Fruit fly (Drosophila melanogaster) whole organism, embryonic: ENCODE measurements around the gene Cyp4d20.
A peak's percentile ranks its signal among the peaks of the same experiment; 100 is the strongest.

Source experiments
- Atf3 ChIP-seq: fragments of 200-800 bp; sonication (Bioruptor generic); optimal IDR thresholded peaks from 3 replicates; lab custom pipeline; 2016; ENCODE audit warnings: missing biosample characterization, missing genetic modification characterization
- Atf6 ChIP-seq: fragments of 200-800 bp; sonication (Bioruptor generic); IDR thresholded peaks from 2 replicates; pipeline ENCODE4 v1.3.6; 2022; ENCODE audit warnings: missing biosample characterization, missing genetic modification characterization
- Bdp1 ChIP-seq: fragments of 200-800 bp; sonication (Bioruptor generic); optimal IDR thresholded peaks from 3 replicates; lab custom pipeline; 2016; ENCODE audit warnings: missing biosample characterization, missing genetic modification characterization
- CG10274 ChIP-seq: fragments of 200-800 bp; sonication (Bioruptor generic); optimal IDR thresholded peaks from 3 replicates; lab custom pipeline; 2017; ENCODE audit warnings: missing biosample characterization, mild to moderate bottlenecking, missing genetic modification characterization
- CG11723 ChIP-seq: fragments of 200-800 bp; sonication (Bioruptor generic); optimal IDR thresholded peaks from 2 replicates; lab custom pipeline; 2017; ENCODE audit warnings: missing biosample characterization, mild to moderate bottlenecking, missing genetic modification characterization
- CG12236 ChIP-seq: fragments of 200-800 bp; sonication (Bioruptor generic); optimal IDR thresholded peaks from 2 replicates; lab custom pipeline; 2016; ENCODE audit warnings: missing biosample characterization, missing genetic modification characterization
- CG12769 ChIP-seq: fragments of 200-800 bp; sonication (Bioruptor generic); optimal IDR thresholded peaks from 2 replicates; lab custom pipeline; 2019; ENCODE audit warnings: missing biosample characterization, mild to moderate bottlenecking, missing genetic modification characterization, moderate library complexity
- CG13123 ChIP-seq: fragments of 200-800 bp; sonication (Bioruptor generic); optimal IDR thresholded peaks from 2 replicates; lab custom pipeline; 2016; ENCODE audit warnings: missing biosample characterization, missing genetic modification characterization
- CG17361 ChIP-seq: fragments of 200-800 bp; sonication (Bioruptor generic); IDR thresholded peaks from 3 replicates; pipeline ENCODE4 v1.3.6; 2022; ENCODE audit warnings: missing biosample characterization, missing genetic modification characterization
- CG2116 ChIP-seq: fragments of 200-800 bp; sonication (Bioruptor generic); optimal IDR thresholded peaks from 3 replicates; lab custom pipeline; 2018; ENCODE audit warnings: missing biosample characterization, mild to moderate bottlenecking, missing genetic modification characterization
- CG2199 ChIP-seq: fragments of 200-800 bp; sonication (Bioruptor generic); IDR thresholded peaks from 3 replicates; pipeline ENCODE4 v1.3.6; 2022; ENCODE audit warnings: missing biosample characterization, missing genetic modification characterization
- CG31224 ChIP-seq: fragments of 200-800 bp; sonication (Bioruptor generic); IDR thresholded peaks from 2 replicates; pipeline ENCODE4 v1.3.6; 2022; ENCODE audit warnings: missing biosample characterization, missing genetic modification characterization
- CG34224 ChIP-seq: fragments of 200-800 bp; sonication (Bioruptor generic); IDR thresholded peaks from 3 replicates; pipeline ENCODE4 v1.3.6; 2022; ENCODE audit warnings: missing biosample characterization, missing genetic modification characterization; ENCODE audit not compliant: partially characterized antibody
- CG34376 ChIP-seq: fragments of 200-800 bp; sonication (Bioruptor generic); optimal IDR thresholded peaks from 2 replicates; lab custom pipeline; 2018; ENCODE audit warnings: missing biosample characterization, mild to moderate bottlenecking, missing genetic modification characterization
- CG43689 ChIP-seq: fragments of 200-800 bp; sonication (Bioruptor generic); IDR thresholded peaks from 2 replicates; pipeline ENCODE4 v1.3.6; 2022; ENCODE audit warnings: missing biosample characterization, missing genetic modification characterization
- CG4424 ChIP-seq: fragments of 200-800 bp; sonication (Bioruptor generic); optimal IDR thresholded peaks from 3 replicates; lab custom pipeline; 2016; ENCODE audit warnings: missing biosample characterization, missing genetic modification characterization
- CG6683 ChIP-seq: fragments of 200-800 bp; sonication (Bioruptor generic); optimal IDR thresholded peaks from 2 replicates; lab custom pipeline; 2017; ENCODE audit warnings: missing biosample characterization, mild to moderate bottlenecking, missing genetic modification characterization, missing genetic modification reagents
- CG6813 ChIP-seq: fragments of 200-800 bp; sonication (Bioruptor generic); optimal IDR thresholded peaks from 2 replicates; lab custom pipeline; 2017; ENCODE audit warnings: missing biosample characterization, missing genetic modification characterization, mild to moderate bottlenecking, moderate library complexity, missing genetic modification reagents
- CG7372 ChIP-seq: fragments of 200-800 bp; sonication (Bioruptor generic); IDR thresholded peaks from 2 replicates; pipeline ENCODE4 v1.3.6; 2022; ENCODE audit warnings: missing biosample characterization, missing genetic modification characterization
- CG9932 ChIP-seq: fragments of 200-800 bp; sonication (Bioruptor generic); IDR thresholded peaks from 2 replicates; pipeline ENCODE4 v1.3.6; 2022; ENCODE audit warnings: missing biosample characterization, missing genetic modification characterization
- GATAe ChIP-seq: fragments of 200-800 bp; sonication (Bioruptor generic); conservative IDR thresholded peaks from 2 replicates; pipeline ENCODE4 v1.3.6; 2022; ENCODE audit warnings: missing biosample characterization, missing genetic modification characterization
- HLH4C ChIP-seq: fragments of 200-800 bp; sonication (Bioruptor generic); IDR thresholded peaks from 3 replicates; pipeline ENCODE4 v1.3.6; 2022; ENCODE audit warnings: missing biosample characterization, missing genetic modification characterization; ENCODE audit not compliant: partially characterized antibody
- Med ChIP-seq: fragments of 200-800 bp; sonication (Bioruptor generic); peaks from one replicate; lab custom pipeline; 2016; ENCODE audit warnings: missing biosample characterization, missing genetic modification characterization, mild to moderate bottlenecking, inconsistent platforms, moderate library complexity
- NC2α ChIP-seq: fragments of 200-800 bp; sonication (Bioruptor generic); optimal IDR thresholded peaks from 2 replicates; lab custom pipeline; 2016; ENCODE audit warnings: missing biosample characterization, missing genetic modification characterization
- Scr ChIP-seq: fragments of 200-800 bp; sonication (Bioruptor generic); IDR thresholded peaks from 2 replicates; pipeline ENCODE4 v1.3.6; 2022; ENCODE audit warnings: missing biosample characterization, missing genetic modification characterization; ENCODE audit not compliant: partially characterized antibody
- Side ChIP-seq: fragments of 200-800 bp; sonication (Bioruptor generic); optimal IDR thresholded peaks from 2 replicates; lab custom pipeline; 2016; ENCODE audit warnings: missing biosample characterization, missing genetic modification characterization
- Stat92E ChIP-seq, 3 experiments: fragments of >200 bp in 2 of 3; fragments of 200-800 bp in 1 of 3; sonication (Bioruptor generic) in 1 of 3; optimal IDR thresholded peaks; 2 replicates each; lab custom pipeline; 2017 to 2019; ENCODE audit warnings: missing biosample characterization in 3 of 3, missing genetic modification characterization in 3 of 3, mild to moderate bottlenecking in 1 of 3, moderate library complexity in 1 of 3
- abd-A ChIP-seq: fragments of 200-800 bp; sonication (Bioruptor generic); optimal IDR thresholded peaks from 3 replicates; lab custom pipeline; 2019; ENCODE audit warnings: missing biosample characterization, mild to moderate bottlenecking, missing genetic modification characterization, moderate library complexity
- ara ChIP-seq: fragments of 200-800 bp; sonication (Bioruptor generic); IDR thresholded peaks from 2 replicates; pipeline ENCODE4 v1.3.6; 2022; ENCODE audit warnings: missing biosample characterization, missing genetic modification characterization
- ash1 ChIP-seq: fragments of 200-800 bp; sonication (Bioruptor generic); optimal IDR thresholded peaks from 2 replicates; lab custom pipeline; 2018; ENCODE audit warnings: missing biosample characterization, mild to moderate bottlenecking, missing genetic modification characterization
- cad ChIP-seq: fragments of >200 bp; optimal IDR thresholded peaks from 2 replicates; lab custom pipeline; 2017; ENCODE audit warnings: missing biosample characterization, missing genetic modification characterization
- disco-r ChIP-seq: fragments of 200-800 bp; sonication (Bioruptor generic); optimal IDR thresholded peaks from 2 replicates; lab custom pipeline; 2016; ENCODE audit warnings: missing biosample characterization, missing genetic modification characterization
- ems ChIP-seq: fragments of 200-800 bp; sonication (Bioruptor generic); optimal IDR thresholded peaks from 3 replicates; lab custom pipeline; 2016; ENCODE audit warnings: missing biosample characterization, missing genetic modification characterization
- eve ChIP-seq, 2 experiments: fragments of >200 bp; optimal IDR thresholded peaks; 2 replicates each; lab custom pipeline; 2017; ENCODE audit warnings: missing biosample characterization in 2 of 2, missing genetic modification characterization in 2 of 2
- exex ChIP-seq: fragments of 200-800 bp; sonication (Bioruptor generic); optimal IDR thresholded peaks from 4 replicates; lab custom pipeline; 2018; ENCODE audit warnings: missing biosample characterization, mild to moderate bottlenecking, missing genetic modification characterization, moderate library complexity
- grn ChIP-seq: fragments of 200-800 bp; sonication (Bioruptor generic); optimal IDR thresholded peaks from 3 replicates; lab custom pipeline; 2017; ENCODE audit warnings: missing biosample characterization, missing genetic modification characterization
- her ChIP-seq: fragments of 200-800 bp; sonication (Bioruptor generic); optimal IDR thresholded peaks from 2 replicates; lab custom pipeline; 2016; ENCODE audit warnings: missing biosample characterization, missing genetic modification characterization
- mirr ChIP-seq: fragments of 200-800 bp; sonication (Bioruptor generic); optimal IDR thresholded peaks from 3 replicates; lab custom pipeline; 2018; ENCODE audit warnings: missing biosample characterization, mild to moderate bottlenecking, missing genetic modification characterization
- nau ChIP-seq: fragments of 200-800 bp; sonication (Bioruptor generic); optimal IDR thresholded peaks from 3 replicates; lab custom pipeline; 2017; ENCODE audit warnings: missing biosample characterization, mild to moderate bottlenecking, missing genetic modification characterization, missing genetic modification reagents
- pho ChIP-seq: fragments of 200-800 bp; sonication (Bioruptor generic); optimal IDR thresholded peaks from 2 replicates; lab custom pipeline; 2016; ENCODE audit warnings: missing biosample characterization, missing genetic modification characterization
- sd ChIP-seq: fragments of 200-800 bp; sonication (Bioruptor generic); optimal IDR thresholded peaks from 3 replicates; lab custom pipeline; 2018; ENCODE audit warnings: missing biosample characterization, mild to moderate bottlenecking, missing genetic modification characterization, moderate library complexity
- sna ChIP-seq: fragments of 200-800 bp; sonication (Bioruptor generic); IDR thresholded peaks from 2 replicates; pipeline ENCODE4 v1.3.6; 2022; ENCODE audit warnings: missing biosample characterization, missing genetic modification characterization; ENCODE audit not compliant: partially characterized antibody
- sr ChIP-seq: fragments of 200-800 bp; sonication (Bioruptor generic); IDR thresholded peaks from 3 replicates; pipeline ENCODE4 v1.3.6; 2022; ENCODE audit warnings: missing biosample characterization, missing genetic modification characterization
- ssp ChIP-seq: fragments of 200-800 bp; sonication (Bioruptor generic); IDR thresholded peaks from 2 replicates; pipeline ENCODE4 v1.3.6; 2022; ENCODE audit warnings: missing biosample characterization, missing genetic modification characterization
- zfh1 ChIP-seq: fragments of 200-800 bp; sonication (Bioruptor generic); IDR thresholded peaks from 3 replicates; pipeline ENCODE4 v1.3.6; 2022; ENCODE audit warnings: missing biosample characterization, missing genetic modification characterization

The Cyp4d20 gene

DNA sequence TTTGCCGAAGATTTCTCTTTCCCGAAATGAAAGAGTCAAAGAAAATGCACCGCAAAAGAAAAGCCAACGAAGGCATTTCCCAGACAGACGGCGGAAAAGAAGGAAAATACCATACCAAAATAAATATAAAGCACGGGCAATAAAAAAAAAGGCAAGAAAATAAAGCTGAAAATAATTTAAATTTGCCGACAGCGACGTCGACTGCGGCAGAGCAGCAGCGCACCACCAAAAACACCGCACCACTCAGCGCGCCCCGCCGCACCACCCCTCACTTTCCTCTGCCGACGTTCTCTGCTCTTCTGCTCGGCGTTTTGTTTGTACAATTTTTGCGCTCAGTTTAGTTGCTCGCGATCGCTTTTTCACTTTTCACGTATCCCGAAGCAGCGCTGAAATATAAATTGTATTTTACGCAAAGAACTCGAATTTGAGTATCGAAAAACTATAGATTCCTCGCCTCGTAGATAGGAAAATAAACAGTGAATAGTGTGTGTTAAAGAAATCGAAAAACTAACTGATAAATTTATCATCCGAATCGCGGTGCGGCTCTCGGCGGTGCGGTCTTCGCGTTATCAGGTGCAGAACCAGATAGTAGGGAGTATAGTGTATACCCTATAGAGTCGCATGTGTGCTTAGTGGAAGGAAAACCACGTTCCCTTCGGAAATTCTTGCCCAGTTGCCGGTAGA, 20.5 kb downstream of the Cyp4d20 start (continued):
- no peak for TF ChIP-seq CG2116 (GFP tag; lab: Kevin White, UChicago)
- TF ChIP-seq ash1 (GFP tag; lab: Kevin White, UChicago): no peak
- no peak for TF ChIP-seq CG10274 (GFP tag; lab: Kevin White, UChicago)
- no peak for TF ChIP-seq cad (GFP tag; lab: Kevin White, UChicago)
- TF ChIP-seq CG34376 (GFP tag; lab: Kevin White, UChicago): peak; percentile 64
- TF ChIP-seq sna (GFP tag; lab: Robert Waterston, UW): no peak
- no peak for TF ChIP-seq CG13123 (GFP tag; lab: Kevin White, UChicago)
- TF ChIP-seq Atf6 (GFP tag; lab: Robert Waterston, UW): peak; percentile 23; the same call in 1 of the 2 replicates
- no peak for TF ChIP-seq her (GFP tag; lab: Kevin White, UChicago)
- TF ChIP-seq Stat92E (GFP tag; optimal IDR thresholded peaks at IDR 0.05; lab: Kevin White, UChicago): no peak
- 0 out of 3 replicates have a peak, but pooled peaks have one; percentile 29 for TF ChIP-seq CG34224 (GFP tag; lab: Robert Waterston, UW)
- no peak for TF ChIP-seq NC2α

DNA sequence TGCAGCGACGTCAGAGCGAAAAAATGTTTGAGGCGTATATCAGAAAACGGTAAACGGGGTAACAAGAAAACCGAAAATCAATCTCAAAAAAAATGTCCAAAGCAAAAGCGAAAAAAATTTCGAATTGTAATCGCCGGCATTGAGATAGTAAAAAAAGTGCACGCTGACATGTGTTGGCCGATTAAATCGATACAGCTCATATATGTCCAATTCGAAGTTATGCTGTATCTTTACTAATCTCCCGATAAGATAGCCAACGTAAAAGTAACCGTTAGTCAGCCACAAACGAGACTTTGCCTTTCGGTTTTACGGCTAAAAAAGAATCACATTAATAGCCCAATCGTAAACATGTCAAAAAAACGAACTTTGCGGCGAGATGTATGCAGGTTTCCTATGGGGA, 21.4 kb downstream of the Cyp4d20 start:
- TF ChIP-seq CG2199 (GFP tag; lab: Robert Waterston, UW): no peak
- no peak for TF ChIP-seq Side (GFP tag; lab: Kevin White, UChicago)
- peak; percentile 38 for TF ChIP-seq exex (tag; lab: Kevin White, UChicago)
- no peak for TF ChIP-seq ems (GFP tag; lab: Kevin White, UChicago)
- no peak for TF ChIP-seq HLH4C (GFP tag; lab: Robert Waterston, UW)
- TF ChIP-seq CG11723 (GFP tag; lab: Kevin White, UChicago): no peak
- peak; percentile 53 for TF ChIP-seq sd (tag; lab: Kevin White, UChicago)
- no peak for TF ChIP-seq CG13123 (GFP tag; lab: Kevin White, UChicago)
- TF ChIP-seq Atf3 (GFP tag; lab: Kevin White, UChicago): no peak
- TF ChIP-seq Bdp1: no peak
- no peak for TF ChIP-seq NC2α
- TF ChIP-seq GATAe (GFP tag; lab: Robert Waterston, UW): peak; percentile 57
- no peak for TF ChIP-seq CG34376 (GFP tag; lab: Kevin White, UChicago)
- peak; percentile 88 for TF ChIP-seq grn
- no peak for TF ChIP-seq CG6813
- no peak for TF ChIP-seq CG43689 (GFP tag; lab: Robert Waterston, UW)
- TF ChIP-seq CG4424 (GFP tag; lab: Kevin White, UChicago): no peak
- peak in 1 of 2 experiments; percentile 65 for TF ChIP-seq eve (GFP tag; optimal IDR thresholded peaks at IDR 0.05; lab: Kevin White, UChicago)
- TF ChIP-seq pho: no peak
- TF ChIP-seq zfh1: no peak
- TF ChIP-seq mirr (GFP tag; lab: Kevin White, UChicago): peak; percentile 30
- no peak for TF ChIP-seq CG17361 (GFP tag; lab: Robert Waterston, UW)
- TF ChIP-seq abd-A (tag; lab: Kevin White, UChicago): no peak

- TF ChIP-seq sd (tag; lab: Kevin White, UChicago) (peak; percentile 82), CG7372 (GFP tag; lab: Robert Waterston, UW) (no peak), disco-r (no peak), CG31224 (GFP tag; lab: Robert Waterston, UW) (no peak), ssp (GFP tag; lab: Robert Waterston, UW) (no peak), CG10274 (GFP tag; lab: Kevin White, UChicago) (no peak), CG12769 (tag; lab: Kevin White, UChicago) (peak; percentile 86), sr (GFP tag; lab: Robert Waterston, UW) (0 out of 3 replicates have a peak, but pooled peaks have one; percentile 23), CG6683 (GFP tag; lab: Kevin White, UChicago) (no peak), Med (GFP tag; lab: Kevin White, UChicago) (peak; percentile 54), Side (GFP tag; lab: Kevin White, UChicago) (no peak), CG9932 (GFP tag; lab: Robert Waterston, UW) (no peak), ara (no peak), Scr (GFP tag; lab: Robert Waterston, UW) (no peak), nau (GFP tag; lab: Kevin White, UChicago) (no peak), CG12236 (GFP tag; lab: Kevin White, UChicago) (no peak)
Measured at dm6 chr3L:2446201-2446600, 32.0 kb downstream of the Cyp4d20 start.
